Worm (Caenorhabditis elegans) whole organism, L4 larva: ENCODE data around the gene F45D3.2.

Source experiments
- D1046.2 ChIP-seq: fragments of 200-800 bp; sonication (Bioruptor generic); IDR thresholded peaks from 2 replicates; pipeline ENCODE4 v1.3.6; 2022; ENCODE audit warnings: missing genetic modification characterization, missing compliant biosample characterization
- F10B5.3 ChIP-seq: sonication (generic microtip); optimal IDR thresholded peaks from 2 replicates; lab custom pipeline; 2016; ENCODE audit warnings: mild to moderate bottlenecking, missing genetic modification characterization, missing compliant biosample characterization
- F26F4.8 ChIP-seq: fragments of 200-800 bp; sonication (Bioruptor generic); conservative IDR thresholded peaks from 2 replicates; pipeline ENCODE4 v1.3.6; 2022; ENCODE audit warnings: missing genetic modification characterization, missing compliant biosample characterization
- Y48G9A.11 ChIP-seq: fragments of 200-800 bp; sonication (Bioruptor generic); IDR thresholded peaks from 2 replicates; pipeline ENCODE4 v1.3.6; 2022; ENCODE audit warnings: missing genetic modification reagents, missing genetic modification characterization, missing compliant biosample characterization
- ZK546.5 ChIP-seq, 2 experiments: sonication (generic microtip); optimal IDR thresholded peaks; 2 replicates each; lab custom pipeline; 2017; ENCODE audit warnings: missing biosample characterization in 2 of 2, missing genetic modification characterization in 2 of 2
- aha-1 ChIP-seq: fragments of 150-350 bp; peaks from one replicate; lab custom pipeline; 2014; ENCODE audit warnings: missing biosample characterization, missing genetic modification characterization
- ceh-32 ChIP-seq: sonication (generic microtip); optimal IDR thresholded peaks from 2 replicates; lab custom pipeline; 2016; ENCODE audit warnings: mild to moderate bottlenecking, missing genetic modification characterization, missing compliant biosample characterization; ENCODE audit not compliant: poor library complexity
- ceh-62 ChIP-seq: sonication (generic microtip); optimal IDR thresholded peaks from 2 replicates; lab custom pipeline; 2017; ENCODE audit warnings: missing biosample characterization, missing genetic modification characterization
- ceh-82 ChIP-seq: sonication (generic microtip); optimal IDR thresholded peaks from 2 replicates; lab custom pipeline; 2017; ENCODE audit warnings: missing biosample characterization, missing genetic modification characterization
- daf-12 ChIP-seq: fragments of 150-350 bp; optimal IDR thresholded peaks from 2 replicates; lab custom pipeline; 2014; ENCODE audit warnings: missing biosample characterization, missing genetic modification reagents, missing genetic modification characterization
- daf-16 ChIP-seq, 3 experiments: sonication (generic microtip); optimal IDR thresholded peaks; 2 replicates each; lab custom pipeline; 2016 to 2017; ENCODE audit warnings: missing genetic modification characterization in 3 of 3, missing genetic modification reagents in 3 of 3, mild to moderate bottlenecking in 2 of 3, missing compliant biosample characterization in 2 of 3, missing biosample characterization in 1 of 3, moderate library complexity in 1 of 3
- dmd-6 ChIP-seq: fragments of 200-800 bp; sonication (Bioruptor generic); IDR thresholded peaks from 2 replicates; pipeline ENCODE4 v1.3.6; 2022; ENCODE audit warnings: missing genetic modification reagents, missing genetic modification characterization, missing compliant biosample characterization
- dmd-9 ChIP-seq: fragments of 200-800 bp; sonication (Bioruptor generic); IDR thresholded peaks from 2 replicates; pipeline ENCODE4 v1.3.6; 2022; ENCODE audit warnings: missing genetic modification reagents, missing genetic modification characterization, missing compliant biosample characterization
- dpl-1 ChIP-seq: fragments of 150-350 bp; optimal IDR thresholded peaks from 2 replicates; lab custom pipeline; 2014; ENCODE audit warnings: missing biosample characterization, missing genetic modification reagents, missing genetic modification characterization
- duxl-1 ChIP-seq: sonication (generic microtip); optimal IDR thresholded peaks from 2 replicates; lab custom pipeline; 2016; ENCODE audit warnings: mild to moderate bottlenecking, missing genetic modification characterization, moderate library complexity, missing compliant biosample characterization; ENCODE audit not compliant: poor library complexity
- dve-1 ChIP-seq: sonication (generic microtip); optimal IDR thresholded peaks from 2 replicates; lab custom pipeline; 2017; ENCODE audit warnings: antibody characterized with exemption, mild to moderate bottlenecking, missing genetic modification characterization, missing compliant biosample characterization; ENCODE audit not compliant: insufficient read depth
- egl-43 ChIP-seq: fragments of 200-800 bp; sonication (Bioruptor generic); IDR thresholded peaks from 2 replicates; pipeline ENCODE4 v1.3.6; 2022; ENCODE audit warnings: missing genetic modification reagents, missing genetic modification characterization, missing compliant biosample characterization
- fkh-10 ChIP-seq: fragments of 150-350 bp; optimal IDR thresholded peaks from 2 replicates; lab custom pipeline; 2014; ENCODE audit warnings: missing biosample characterization, missing genetic modification reagents, missing genetic modification characterization
- hlh-11 ChIP-seq: fragments of 200-800 bp; sonication (Bioruptor generic); optimal IDR thresholded peaks from 2 replicates; lab custom pipeline; 2018; ENCODE audit warnings: mild to moderate bottlenecking, missing genetic modification characterization, missing compliant biosample characterization
- hlh-30 ChIP-seq: sonication (generic microtip); optimal IDR thresholded peaks from 2 replicates; lab custom pipeline; 2017; ENCODE audit warnings: antibody characterized with exemption, mild to moderate bottlenecking, missing genetic modification characterization, missing compliant biosample characterization; ENCODE audit not compliant: insufficient read depth
- lim-7 ChIP-seq: fragments of 200-800 bp; sonication (Bioruptor generic); IDR thresholded peaks from 2 replicates; pipeline ENCODE4 v1.3.6; 2022; ENCODE audit warnings: missing genetic modification characterization, missing compliant biosample characterization
- lin-1 ChIP-seq: fragments of 200-800 bp; sonication (Bioruptor generic); IDR thresholded peaks from 2 replicates; pipeline ENCODE4 v1.3.6; 2022; ENCODE audit warnings: missing genetic modification reagents, missing genetic modification characterization, missing compliant biosample characterization
- lin-38 ChIP-seq: fragments of 200-800 bp; sonication (Bioruptor generic); IDR thresholded peaks from 2 replicates; pipeline ENCODE4 v1.3.6; 2022; ENCODE audit warnings: missing genetic modification reagents, missing genetic modification characterization, missing compliant biosample characterization
- mdl-1 ChIP-seq, 2 experiments: fragments of 150-350 bp in 1 of 2; sonication (generic microtip) in 1 of 2; optimal IDR thresholded peaks; 2 replicates each; lab custom pipeline; 2014 to 2017; ENCODE audit warnings: missing biosample characterization in 2 of 2, missing genetic modification characterization in 2 of 2
- mep-1 ChIP-seq: fragments of 150-350 bp; sonication (generic microtip); optimal IDR thresholded peaks from 3 replicates; lab custom pipeline; 2014; ENCODE audit warnings: missing biosample characterization, missing genetic modification characterization
- mes-2 ChIP-seq: sonication (generic microtip); optimal IDR thresholded peaks from 2 replicates; lab custom pipeline; 2016; ENCODE audit warnings: missing genotype, mild to moderate bottlenecking, missing genetic modification characterization, missing compliant biosample characterization; ENCODE audit not compliant: poor library complexity, severe bottlenecking
- nhr-10 ChIP-seq: fragments of 150-350 bp; optimal IDR thresholded peaks from 2 replicates; lab custom pipeline; 2014; ENCODE audit warnings: missing biosample characterization, missing genetic modification characterization
- nhr-11 ChIP-seq: fragments of 150-350 bp; optimal IDR thresholded peaks from 2 replicates; lab custom pipeline; 2014; ENCODE audit warnings: missing biosample characterization, missing genetic modification characterization
- nhr-111 ChIP-seq: fragments of 200-800 bp; sonication (Bioruptor generic); optimal IDR thresholded peaks from 2 replicates; lab custom pipeline; 2018; ENCODE audit warnings: mild to moderate bottlenecking, missing genetic modification characterization, missing compliant biosample characterization
- nhr-25 ChIP-seq: sonication (generic microtip); optimal IDR thresholded peaks from 2 replicates; lab custom pipeline; 2017; ENCODE audit warnings: missing genetic modification characterization, mild to moderate bottlenecking, missing compliant biosample characterization, antibody characterized with exemption, moderate library complexity, borderline replicate concordance; ENCODE audit not compliant: insufficient read depth
- nhr-28 ChIP-seq: fragments of 150-350 bp; optimal IDR thresholded peaks from 2 replicates; lab custom pipeline; 2014; ENCODE audit warnings: missing biosample characterization, missing genetic modification characterization
- nhr-42 ChIP-seq: fragments of 200-800 bp; sonication (Bioruptor generic); IDR thresholded peaks from 2 replicates; pipeline ENCODE4 v1.3.6; 2022; ENCODE audit warnings: missing genetic modification characterization, missing compliant biosample characterization
- nhr-48 ChIP-seq: sonication (generic microtip); optimal IDR thresholded peaks from 2 replicates; lab custom pipeline; 2016; ENCODE audit warnings: mild to moderate bottlenecking, missing genetic modification characterization, missing compliant biosample characterization
- nhr-76 ChIP-seq: fragments of 150-350 bp; optimal IDR thresholded peaks from 2 replicates; lab custom pipeline; 2014; ENCODE audit warnings: missing biosample characterization, missing genetic modification characterization
- nhr-77 ChIP-seq: fragments of 150-350 bp; optimal IDR thresholded peaks from 2 replicates; lab custom pipeline; 2014; ENCODE audit warnings: missing biosample characterization, missing genetic modification characterization
- pqm-1 ChIP-seq: sonication (generic microtip); optimal IDR thresholded peaks from 2 replicates; lab custom pipeline; 2017; ENCODE audit warnings: missing biosample characterization, missing genetic modification characterization
- rbr-2 ChIP-seq: sonication (generic microtip); optimal IDR thresholded peaks from 2 replicates; lab custom pipeline; 2016; ENCODE audit warnings: missing genotype, missing genetic modification characterization, missing compliant biosample characterization
- sdz-12 ChIP-seq: fragments of 200-800 bp; sonication (Bioruptor generic); optimal IDR thresholded peaks from 2 replicates; lab custom pipeline; 2018; ENCODE audit warnings: mild to moderate bottlenecking, missing genetic modification characterization, missing compliant biosample characterization
- skn-1 ChIP-seq: fragments of 150-350 bp; optimal IDR thresholded peaks from 2 replicates; lab custom pipeline; 2014; ENCODE audit warnings: missing biosample characterization, missing genetic modification characterization
- snpc-4 ChIP-seq: fragments of 150-350 bp; optimal IDR thresholded peaks from 2 replicates; lab custom pipeline; 2014; ENCODE audit warnings: missing biosample characterization, missing genetic modification characterization
- spr-1 ChIP-seq: sonication (generic microtip); optimal IDR thresholded peaks from 2 replicates; lab custom pipeline; 2016; ENCODE audit warnings: mild to moderate bottlenecking, missing genetic modification characterization, missing compliant biosample characterization
- spr-3 ChIP-seq: fragments of 200-800 bp; sonication (Bioruptor generic); optimal IDR thresholded peaks from 2 replicates; lab custom pipeline; 2018; ENCODE audit warnings: mild to moderate bottlenecking, missing genetic modification characterization, missing compliant biosample characterization
- tag-97 ChIP-seq: fragments of 200-800 bp; sonication (Bioruptor generic); IDR thresholded peaks from 2 replicates; pipeline ENCODE4 v1.3.6; 2022; ENCODE audit warnings: missing genetic modification characterization, missing compliant biosample characterization
- unc-39 ChIP-seq: sonication (generic microtip); optimal IDR thresholded peaks from 2 replicates; lab custom pipeline; 2017; ENCODE audit warnings: missing biosample characterization, missing genetic modification characterization
- unc-62 ChIP-seq, 3 experiments: fragments of 150-350 bp in 1 of 3; sonication (generic microtip); optimal IDR thresholded peaks in 2 of 3; peaks in 1 of 3; 1 replicate in 1 of 3; 2 replicates in 2 of 3; lab custom pipeline; 2014 to 2017; ENCODE audit warnings: missing biosample characterization in 3 of 3, missing genetic modification characterization in 3 of 3, missing genetic modification reagents in 3 of 3, missing genotype in 1 of 3
- zfp-3 ChIP-seq: fragments of 200-800 bp; sonication (Bioruptor generic); conservative IDR thresholded peaks from 2 replicates; pipeline ENCODE4 v1.3.6; 2022; ENCODE audit warnings: missing genetic modification reagents, missing genetic modification characterization, missing compliant biosample characterization
- ztf-11 ChIP-seq: fragments of 150-350 bp; optimal IDR thresholded peaks from 2 replicates; lab custom pipeline; 2014; ENCODE audit warnings: missing biosample characterization, missing genetic modification characterization

The F45D3.2 gene

DNA sequence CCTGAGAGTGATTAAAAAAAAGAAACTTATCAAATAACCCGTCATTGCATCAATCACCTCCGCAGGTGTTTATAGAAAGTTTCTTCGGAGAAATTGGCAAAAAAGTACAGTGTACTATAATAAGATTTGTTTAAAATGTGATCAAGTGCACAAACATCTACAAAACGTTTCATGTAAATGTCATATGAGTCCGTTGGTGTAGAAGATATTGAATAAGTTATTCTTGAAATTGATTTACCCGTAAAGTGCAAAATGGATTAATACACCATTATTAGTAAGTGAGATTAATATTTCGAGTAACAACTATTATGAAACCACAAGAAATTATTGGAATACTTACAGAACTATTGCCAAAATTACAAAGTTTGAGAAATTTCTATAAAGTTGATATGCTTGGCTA lies 9.8 kb upstream of the F45D3.2 start:
- TF ChIP-seq pqm-1 = no peak
- no peak for TF ChIP-seq unc-39 (tag; lab: Kevin White, UChicago)
- TF ChIP-seq nhr-10 = no peak
- no peak for TF ChIP-seq lin-1
- no peak for TF ChIP-seq zfp-3
- no peak for TF ChIP-seq snpc-4 (tag; lab: Kevin White, UChicago)
- TF ChIP-seq nhr-11 (tag; lab: Kevin White, UChicago) = peak; percentile 42
- no peak for TF ChIP-seq duxl-1
- no peak for TF ChIP-seq spr-3 (GFP tag; lab: Kevin White, UChicago)
- no peak for TF ChIP-seq Y48G9A.11 (GFP tag; lab: Robert Waterston, UW)
- TF ChIP-seq fkh-10 (GFP tag; lab: Kevin White, UChicago) = no peak
- peak; percentile 26 for TF ChIP-seq nhr-48 (tag; lab: Kevin White, UChicago)
- TF ChIP-seq, all 104 proteins: peak for 2

DNA sequence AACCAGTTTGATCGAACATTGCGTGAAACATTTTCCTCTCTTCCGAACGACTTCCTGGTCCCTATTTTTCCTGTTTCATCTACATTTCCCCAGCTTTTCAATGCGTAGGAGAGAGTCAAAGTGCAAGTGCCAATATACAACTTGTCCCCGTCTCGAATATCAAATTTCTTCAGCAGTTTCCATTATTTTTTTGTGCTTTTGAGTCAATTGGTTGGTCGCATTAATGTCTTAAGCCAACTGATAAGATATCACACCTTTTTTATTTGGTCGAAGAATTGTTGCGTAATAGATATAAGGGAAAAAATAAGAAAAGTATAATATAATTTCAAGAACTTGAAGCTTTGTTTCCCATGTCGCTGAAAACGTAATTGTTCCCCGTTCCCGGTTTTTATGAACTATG lies 8.5 kb upstream of the F45D3.2 start:
- peak; percentile 45; the same call in 1 of the 2 replicates for TF ChIP-seq dmd-6
- TF ChIP-seq pqm-1 = peak; percentile 42
- TF ChIP-seq nhr-28 (tag; lab: Kevin White, UChicago) = peak; percentile 14
- no peak for TF ChIP-seq nhr-111 (GFP tag; lab: Kevin White, UChicago)
- peak; percentile 75 for TF ChIP-seq aha-1
- TF ChIP-seq daf-16 (GFP tag; optimal IDR thresholded peaks at IDR 0.05; lab: Kevin White, UChicago) = no peak
- peak; percentile 54 for TF ChIP-seq daf-16 (tag; optimal IDR thresholded peaks at IDR 0.05; lab: Kevin White, UChicago)
- peak; percentile 19 for TF ChIP-seq dve-1 (tag; lab: Kevin White, UChicago)
- TF ChIP-seq duxl-1 = no peak
- TF ChIP-seq hlh-11 (tag; lab: Kevin White, UChicago) = peak; percentile 10

DNA sequence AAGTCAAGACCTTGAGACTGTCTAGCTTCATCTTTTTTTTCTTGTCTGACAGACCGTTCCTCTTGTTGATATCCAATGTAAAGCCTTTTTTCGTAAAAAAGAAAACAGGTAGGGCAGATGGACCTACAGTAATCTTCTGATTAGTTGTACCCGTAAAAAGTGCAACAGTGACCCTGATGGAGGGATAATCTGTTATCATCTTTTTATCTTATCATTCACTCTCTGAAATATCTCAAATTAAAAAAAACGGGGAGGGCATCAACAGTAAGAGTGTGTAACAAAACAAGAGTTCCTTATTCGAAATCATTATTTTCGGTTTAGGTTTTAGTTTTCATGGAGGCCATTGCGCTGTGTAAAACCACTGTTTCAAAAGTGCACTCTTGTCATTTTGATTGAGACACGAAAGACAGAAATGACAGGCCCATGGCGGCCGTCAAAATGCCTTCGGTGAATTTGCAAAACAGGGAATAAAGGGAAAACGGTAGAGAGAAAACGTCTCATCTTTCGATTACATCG lies 7.1 kb upstream of the F45D3.2 start:
- no peak for TF ChIP-seq D1046.2 (GFP tag; lab: Robert Waterston, UW)
- peak; percentile 3 for TF ChIP-seq mep-1
- no peak for TF ChIP-seq zfp-3
- TF ChIP-seq hlh-30 (tag; lab: Kevin White, UChicago) = no peak
- TF ChIP-seq tag-97 (GFP tag; lab: Robert Waterston, UW) = no peak
- TF ChIP-seq lim-7 = no peak
- TF ChIP-seq nhr-48 (tag; lab: Kevin White, UChicago) = peak; percentile 68
- TF ChIP-seq dmd-9 (GFP tag; lab: Robert Waterston, UW) = no peak
- TF ChIP-seq daf-12 (tag; lab: Kevin White, UChicago) = no peak
- TF ChIP-seq dpl-1 (GFP tag; lab: Kevin White, UChicago) = no peak
- no peak for TF ChIP-seq dve-1 (tag; lab: Kevin White, UChicago)
- TF ChIP-seq egl-43 (GFP tag; lab: Robert Waterston, UW) = no peak
- TF ChIP-seq snpc-4 (tag; lab: Kevin White, UChicago) = no peak
- TF ChIP-seq ceh-62 (tag; lab: Kevin White, UChicago) = no peak
- peak; percentile 49; the same call in 1 of the 2 replicates for TF ChIP-seq dmd-6
- TF ChIP-seq rbr-2 (tag; lab: Kevin White, UChicago) = no peak
- no peak for TF ChIP-seq ztf-11 (tag; lab: Kevin White, UChicago)
- no peak for TF ChIP-seq sdz-12 (GFP tag; lab: Kevin White, UChicago)
- no peak for TF ChIP-seq mes-2 (tag; lab: Kevin White, UChicago)
- no peak for TF ChIP-seq ceh-32 (tag; lab: Kevin White, UChicago)
- no peak for TF ChIP-seq nhr-77 (tag; lab: Kevin White, UChicago)
- no peak for TF ChIP-seq skn-1 (tag; lab: Kevin White, UChicago)
- peak; percentile 56 for TF ChIP-seq hlh-11 (tag; lab: Kevin White, UChicago)
- no peak for TF ChIP-seq nhr-76 (tag; lab: Kevin White, UChicago)
- no peak for TF ChIP-seq lin-38 (GFP tag; lab: Robert Waterston, UW)
- no peak for TF ChIP-seq mdl-1 (tag; optimal IDR thresholded peaks at IDR 0.05; lab: Kevin White, UChicago)
- TF ChIP-seq nhr-25 (tag; lab: Kevin White, UChicago) = peak; percentile 72
- TF ChIP-seq spr-1 (tag; lab: Kevin White, UChicago) = no peak
- no peak for TF ChIP-seq ZK546.5 (tag; optimal IDR thresholded peaks at IDR 0.05; lab: Kevin White, UChicago)
- TF ChIP-seq unc-62 (GFP tag; optimal IDR thresholded peaks at IDR 0.05 in 1 of 2; lab: Kevin White, UChicago) = peak in 1 of 2 experiments; percentile 98
- no peak for TF ChIP-seq unc-62 (tag; optimal IDR thresholded peaks at IDR 0.05; lab: Kevin White, UChicago)
- TF ChIP-seq F10B5.3 (tag; lab: Kevin White, UChicago) = no peak
- TF ChIP-seq nhr-42 (GFP tag; lab: Robert Waterston, UW) = no peak
- no peak for TF ChIP-seq ceh-82 (tag; lab: Kevin White, UChicago)
- TF ChIP-seq F26F4.8 (GFP tag; lab: Robert Waterston, UW) = no peak
